Fruit fly (Drosophila melanogaster) whole organism, embryonic: ENCODE measurements around the gene CG7094.
A peak's percentile ranks its signal among the peaks of the same experiment; 100 is the strongest.

Experiments
- Atf3 ChIP-seq: fragments of 200-800 bp; sonication (Bioruptor generic); optimal IDR thresholded peaks from 3 replicates; lab custom pipeline; 2016; ENCODE audit warnings: missing biosample characterization, missing genetic modification characterization
- Bteb2 ChIP-seq: fragments of 200-800 bp; sonication (Bioruptor generic); optimal IDR thresholded peaks from 2 replicates; lab custom pipeline; 2016; ENCODE audit warnings: missing biosample characterization, missing genetic modification characterization
- CG12659 ChIP-seq: fragments of 200-800 bp; sonication (Bioruptor generic); optimal IDR thresholded peaks from 3 replicates; lab custom pipeline; 2017; ENCODE audit warnings: mild to moderate bottlenecking, missing biosample characterization, missing genetic modification reagents, missing genetic modification characterization
- CG1647 ChIP-seq: fragments of 200-800 bp; sonication (Bioruptor generic); optimal IDR thresholded peaks from 3 replicates; lab custom pipeline; 2016; ENCODE audit warnings: missing biosample characterization, missing genetic modification characterization
- CG17385 ChIP-seq: fragments of 200-800 bp; sonication (Bioruptor generic); optimal IDR thresholded peaks from 3 replicates; lab custom pipeline; 2018; ENCODE audit warnings: missing biosample characterization, mild to moderate bottlenecking, missing genetic modification characterization
- CG18599 ChIP-seq: fragments of 200-800 bp; sonication (Bioruptor generic); optimal IDR thresholded peaks from 3 replicates; lab custom pipeline; 2017; ENCODE audit warnings: missing biosample characterization, missing genetic modification characterization, mild to moderate bottlenecking, moderate library complexity, missing genetic modification reagents
- CG30431 ChIP-seq: fragments of 200-800 bp; sonication (Bioruptor generic); optimal IDR thresholded peaks from 2 replicates; lab custom pipeline; 2017; ENCODE audit warnings: missing biosample characterization, missing genetic modification characterization
- CG3163 ChIP-seq: fragments of 200-800 bp; sonication (Bioruptor generic); optimal IDR thresholded peaks from 3 replicates; lab custom pipeline; 2016; ENCODE audit warnings: missing biosample characterization, missing genetic modification characterization
- CG32772 ChIP-seq: fragments of 200-800 bp; sonication (Bioruptor generic); IDR thresholded peaks from 2 replicates; pipeline ENCODE4 v1.3.6; 2022; ENCODE audit warnings: missing biosample characterization, missing genetic modification characterization
- CG6813 ChIP-seq: fragments of 200-800 bp; sonication (Bioruptor generic); optimal IDR thresholded peaks from 2 replicates; lab custom pipeline; 2017; ENCODE audit warnings: missing biosample characterization, missing genetic modification characterization, mild to moderate bottlenecking, moderate library complexity, missing genetic modification reagents
- CG7786 ChIP-seq: fragments of 200-800 bp; sonication (Bioruptor generic); optimal IDR thresholded peaks from 2 replicates; lab custom pipeline; 2016; ENCODE audit warnings: missing biosample characterization, missing genetic modification characterization
- CG7987 ChIP-seq: fragments of 200-800 bp; sonication (Bioruptor generic); optimal IDR thresholded peaks from 2 replicates; lab custom pipeline; 2018; ENCODE audit warnings: missing biosample characterization, mild to moderate bottlenecking, missing genetic modification characterization, moderate library complexity
- CG9609 ChIP-seq: fragments of 200-800 bp; sonication (Bioruptor generic); optimal IDR thresholded peaks from 3 replicates; lab custom pipeline; 2016; ENCODE audit warnings: missing biosample characterization, missing genetic modification characterization
- CG9876 ChIP-seq: fragments of 200-800 bp; sonication (Bioruptor generic); optimal IDR thresholded peaks from 2 replicates; lab custom pipeline; 2016; ENCODE audit warnings: missing biosample characterization, missing genetic modification characterization
- Camta ChIP-seq: fragments of 200-800 bp; sonication (Bioruptor generic); optimal IDR thresholded peaks from 2 replicates; lab custom pipeline; 2016; ENCODE audit warnings: missing biosample characterization, missing genetic modification characterization
- Chrac-16 ChIP-seq: fragments of 200-800 bp; sonication (Bioruptor generic); optimal IDR thresholded peaks from 3 replicates; lab custom pipeline; 2016; ENCODE audit warnings: missing biosample characterization, missing genetic modification characterization
- CkIIα-i1 ChIP-seq: fragments of 200-800 bp; sonication (Bioruptor generic); IDR thresholded peaks from 2 replicates; pipeline ENCODE4 v1.3.6; 2022; ENCODE audit warnings: missing biosample characterization, missing genetic modification characterization
- Doc3 ChIP-seq: fragments of 200-800 bp; sonication (Bioruptor generic); IDR thresholded peaks from 3 replicates; pipeline ENCODE4 v1.3.6; 2022; ENCODE audit warnings: missing biosample characterization, missing genetic modification characterization; ENCODE audit not compliant: partially characterized antibody
- HLH3B ChIP-seq: fragments of 200-800 bp; sonication (Bioruptor generic); IDR thresholded peaks from 2 replicates; pipeline ENCODE4 v1.3.6; 2022; ENCODE audit warnings: missing biosample characterization, missing genetic modification characterization
- Hmr ChIP-seq: fragments of 200-800 bp; sonication (Bioruptor generic); optimal IDR thresholded peaks from 3 replicates; lab custom pipeline; 2017; ENCODE audit warnings: mild to moderate bottlenecking, missing biosample characterization, missing genetic modification reagents, missing genetic modification characterization
- Lhr ChIP-seq: fragments of 200-800 bp; sonication (Bioruptor generic); optimal IDR thresholded peaks from 3 replicates; lab custom pipeline; 2017; ENCODE audit warnings: mild to moderate bottlenecking, missing biosample characterization, missing genetic modification reagents, missing genetic modification characterization
- MTF-1 ChIP-seq: fragments of 200-800 bp; sonication (Bioruptor generic); optimal IDR thresholded peaks from 2 replicates; lab custom pipeline; 2018; ENCODE audit warnings: missing biosample characterization, mild to moderate bottlenecking, missing genetic modification characterization, borderline replicate concordance
- Mrtf ChIP-seq: fragments of 200-800 bp; sonication (Bioruptor generic); IDR thresholded peaks from 3 replicates; pipeline ENCODE4 v1.3.6; 2022; ENCODE audit warnings: missing biosample characterization, missing genetic modification characterization
- NK7.1 ChIP-seq: fragments of 200-800 bp; sonication (Bioruptor generic); optimal IDR thresholded peaks from 3 replicates; lab custom pipeline; 2016; ENCODE audit warnings: missing biosample characterization, missing genetic modification characterization
- Ssrp ChIP-seq: fragments of 200-800 bp; sonication (Bioruptor generic); optimal IDR thresholded peaks from 2 replicates; lab custom pipeline; 2018; ENCODE audit warnings: missing biosample characterization, mild to moderate bottlenecking, missing genetic modification characterization, moderate library complexity
- Xbp1 ChIP-seq: fragments of 200-800 bp; sonication (Bioruptor generic); optimal IDR thresholded peaks from 3 replicates; lab custom pipeline; 2016; ENCODE audit warnings: missing biosample characterization, mild to moderate bottlenecking, missing genetic modification characterization
- ab ChIP-seq: fragments of 200-800 bp; sonication (Bioruptor generic); optimal IDR thresholded peaks from 2 replicates; lab custom pipeline; 2016; ENCODE audit warnings: missing biosample characterization, missing genetic modification characterization
- br ChIP-seq: fragments of >200 bp; optimal IDR thresholded peaks from 2 replicates; lab custom pipeline; 2017
- cad ChIP-seq: fragments of >200 bp; optimal IDR thresholded peaks from 2 replicates; lab custom pipeline; 2017; ENCODE audit warnings: missing biosample characterization, missing genetic modification characterization
- chm ChIP-seq: fragments of 200-800 bp; sonication (Bioruptor generic); IDR thresholded peaks from 2 replicates; pipeline ENCODE4 v1.3.6; 2022; ENCODE audit warnings: missing biosample characterization, missing genetic modification characterization
- dmrt99B ChIP-seq: fragments of 200-800 bp; sonication (Bioruptor generic); optimal IDR thresholded peaks from 2 replicates; lab custom pipeline; 2018; ENCODE audit warnings: missing biosample characterization, mild to moderate bottlenecking, missing genetic modification characterization, moderate library complexity
- ems ChIP-seq: fragments of 200-800 bp; sonication (Bioruptor generic); optimal IDR thresholded peaks from 3 replicates; lab custom pipeline; 2016; ENCODE audit warnings: missing biosample characterization, missing genetic modification characterization
- esg ChIP-seq: fragments of 200-800 bp; sonication (Bioruptor generic); conservative IDR thresholded peaks from 2 replicates; pipeline ENCODE4 v1.3.6; 2022; ENCODE audit warnings: missing biosample characterization, missing genetic modification characterization
- fd3F ChIP-seq: fragments of 200-800 bp; sonication (Bioruptor generic); optimal IDR thresholded peaks from 2 replicates; lab custom pipeline; 2018; ENCODE audit warnings: missing biosample characterization, mild to moderate bottlenecking, missing genetic modification characterization, moderate library complexity
- gcm ChIP-seq: fragments of 200-800 bp; sonication (Bioruptor generic); optimal IDR thresholded peaks from 2 replicates; lab custom pipeline; 2019; ENCODE audit warnings: missing biosample characterization, mild to moderate bottlenecking, missing genetic modification characterization, moderate library complexity
- hth ChIP-seq: fragments of >200 bp; optimal IDR thresholded peaks from 2 replicates; lab custom pipeline; 2017; ENCODE audit warnings: inconsistent platforms
- jigr1 ChIP-seq: fragments of 200-800 bp; sonication (Bioruptor generic); IDR thresholded peaks from 3 replicates; pipeline ENCODE4 v1.3.6; 2022; ENCODE audit warnings: missing biosample characterization, missing genetic modification characterization
- klu ChIP-seq: fragments of 200-800 bp; sonication (Bioruptor generic); IDR thresholded peaks from 2 replicates; pipeline ENCODE4 v1.3.6; 2022; ENCODE audit warnings: missing biosample characterization, missing genetic modification characterization
- lilli ChIP-seq: fragments of 200-800 bp; sonication (Bioruptor generic); optimal IDR thresholded peaks from 3 replicates; lab custom pipeline; 2016; ENCODE audit warnings: missing biosample characterization, missing genetic modification characterization
- lov ChIP-seq, 2 experiments: fragments of 200-800 bp in 1 of 2; fragments of >200 bp in 1 of 2; sonication (Bioruptor generic) in 1 of 2; IDR thresholded peaks in 1 of 2; optimal IDR thresholded peaks in 1 of 2; 2 replicates in 1 of 2; 3 replicates in 1 of 2; pipeline versions ENCODE4 v1.3.6 to Lab custom; 2017 to 2022; ENCODE audit warnings: missing biosample characterization in 1 of 2, missing genetic modification characterization in 1 of 2
- nerfin-1 ChIP-seq: fragments of 200-800 bp; sonication (Bioruptor generic); optimal IDR thresholded peaks from 3 replicates; lab custom pipeline; 2019; ENCODE audit warnings: missing biosample characterization, mild to moderate bottlenecking, missing genetic modification characterization, moderate library complexity
- onecut ChIP-seq: fragments of 200-800 bp; sonication (Bioruptor generic); IDR thresholded peaks from 2 replicates; pipeline ENCODE4 v1.3.6; 2022; ENCODE audit warnings: missing biosample characterization, missing genetic modification characterization
- pzg ChIP-seq: fragments of 200-800 bp; sonication (Bioruptor generic); optimal IDR thresholded peaks from 3 replicates; lab custom pipeline; 2018; ENCODE audit warnings: missing biosample characterization, mild to moderate bottlenecking, missing genetic modification characterization, moderate library complexity
- ranshi ChIP-seq: fragments of 200-800 bp; sonication (Bioruptor generic); IDR thresholded peaks from 2 replicates; pipeline ENCODE4 v1.3.6; 2022; ENCODE audit warnings: missing biosample characterization, missing genetic modification characterization
- sens ChIP-seq: fragments of 200-800 bp; sonication (Bioruptor generic); peaks from one replicate; lab custom pipeline; 2016; ENCODE audit warnings: missing biosample characterization, missing genetic modification characterization
- seq ChIP-seq: fragments of 200-800 bp; sonication (Bioruptor generic); IDR thresholded peaks from 2 replicates; pipeline ENCODE4 v1.3.6; 2022; ENCODE audit warnings: missing biosample characterization, missing genetic modification characterization
- sqz ChIP-seq: fragments of 200-800 bp; sonication (Bioruptor generic); optimal IDR thresholded peaks from 3 replicates; lab custom pipeline; 2018; ENCODE audit warnings: missing biosample characterization, mild to moderate bottlenecking, missing genetic modification characterization
- sr ChIP-seq: fragments of 200-800 bp; sonication (Bioruptor generic); IDR thresholded peaks from 3 replicates; pipeline ENCODE4 v1.3.6; 2022; ENCODE audit warnings: missing biosample characterization, missing genetic modification characterization
- stc ChIP-seq: fragments of 200-800 bp; sonication (Bioruptor generic); IDR thresholded peaks from 2 replicates; pipeline ENCODE4 v1.3.6; 2022; ENCODE audit warnings: missing biosample characterization, missing genetic modification characterization
- tgo ChIP-seq: fragments of 200-800 bp; sonication (Bioruptor generic); IDR thresholded peaks from 3 replicates; pipeline ENCODE4 v1.3.6; 2022; ENCODE audit warnings: missing biosample characterization, missing genetic modification characterization
- tx ChIP-seq: fragments of 200-800 bp; sonication (Bioruptor generic); optimal IDR thresholded peaks from 2 replicates; lab custom pipeline; 2016; ENCODE audit warnings: missing biosample characterization, missing genetic modification characterization

The CG7094 gene

dm6 chr2L:17541106-17541505 lies 14.5 kb downstream of the CG7094 start (continued):
- TF ChIP-seq jigr1 (GFP tag; lab: Robert Waterston, UW) = no peak
- TF ChIP-seq sqz (GFP tag; lab: Kevin White, UChicago) = peak; percentile 55
- no peak for TF ChIP-seq CG1647 (GFP tag; lab: Kevin White, UChicago)
- no peak for TF ChIP-seq CG32772 (GFP tag; lab: Robert Waterston, UW)

dm6 chr2L:17533794-17534193 lies 21.8 kb downstream of the CG7094 start:
- TF ChIP-seq CG3163 (GFP tag; lab: Kevin White, UChicago) (no peak), Ssrp (no peak), Hmr (GFP tag; lab: Kevin White, UChicago) (peak; percentile 14), cad (GFP tag; lab: Kevin White, UChicago) (no peak), CG7987 (no peak), CG9609 (GFP tag; lab: Kevin White, UChicago) (no peak), br (lab: Kevin White, UChicago) (no peak), esg (GFP tag; lab: Robert Waterston, UW) (no peak), Chrac-16 (GFP tag; lab: Kevin White, UChicago) (no peak), CG9876 (GFP tag; lab: Kevin White, UChicago) (no peak), CG18599 (peak; percentile 66), sr (GFP tag; lab: Robert Waterston, UW) (no peak), tx (no peak), CG30431 (GFP tag; lab: Kevin White, UChicago) (no peak), CG7786 (GFP tag; lab: Kevin White, UChicago) (no peak), ranshi (GFP tag; lab: Robert Waterston, UW) (no peak), stc (GFP tag; lab: Robert Waterston, UW) (peak; percentile 9; the same call in 1 of the 2 replicates), Mrtf (GFP tag; lab: Robert Waterston, UW) (no peak), onecut (GFP tag; lab: Robert Waterston, UW) (no peak), gcm (GFP tag; lab: Kevin White, UChicago) (no peak), dmrt99B (tag; lab: Kevin White, UChicago) (no peak), hth (lab: Kevin White, UChicago) (no peak), MTF-1 (GFP tag; lab: Kevin White, UChicago) (no peak), Atf3 (no peak), CG12659 (no peak), NK7.1 (no peak), Xbp1 (GFP tag; lab: Kevin White, UChicago) (no peak), CG17385 (no peak), lilli (GFP tag; lab: Kevin White, UChicago) (no peak), Doc3 (GFP tag; lab: Robert Waterston, UW) (no peak), sqz (GFP tag; lab: Kevin White, UChicago) (no peak), ab (GFP tag; lab: Kevin White, UChicago) (no peak), HLH3B (no peak), pzg (GFP tag; lab: Kevin White, UChicago) (no peak), chm (GFP tag; lab: Robert Waterston, UW) (no peak), lov (optimal IDR thresholded peaks at IDR 0.05; lab: Kevin White, UChicago) (no peak), lov (GFP tag; IDR thresholded peaks at IDR 0.05; lab: Robert Waterston, UW) (no peak), Camta (GFP tag; lab: Kevin White, UChicago) (no peak), fd3F (GFP tag; lab: Kevin White, UChicago) (no peak), CkIIα-i1 (GFP tag; lab: Robert Waterston, UW) (no peak), sens (GFP tag; lab: Kevin White, UChicago) (peak; percentile 16), seq (GFP tag; lab: Robert Waterston, UW) (no peak), Bteb2 (GFP tag; lab: Kevin White, UChicago) (no peak), nerfin-1 (tag; lab: Kevin White, UChicago) (peak; percentile 17), CG6813 (GFP tag; lab: Kevin White, UChicago) (peak; percentile 6), ems (no peak), klu (no peak), Lhr (GFP tag; lab: Kevin White, UChicago) (no peak), tgo (GFP tag; lab: Robert Waterston, UW) (no peak)
